Worm (Caenorhabditis elegans) whole organism, L1 larva: ENCODE measurements around the gene Y67H2A.7.

Experiments used
- aha-1 ChIP-seq: fragments of 150-350 bp; optimal IDR thresholded peaks from 2 replicates; lab custom pipeline; 2014; ENCODE audit warnings: missing biosample characterization, missing genetic modification characterization
- ama-1 ChIP-seq: fragments of 150-350 bp; optimal IDR thresholded peaks from 2 replicates; lab custom pipeline; 2014
- blmp-1 ChIP-seq: fragments of 150-350 bp; optimal IDR thresholded peaks from 2 replicates; lab custom pipeline; 2014; ENCODE audit warnings: missing biosample characterization, missing genetic modification characterization
- ceh-63 ChIP-seq: fragments of 200-800 bp; sonication (Bioruptor generic); optimal IDR thresholded peaks from 2 replicates; lab custom pipeline; 2018; ENCODE audit warnings: mild to moderate bottlenecking, missing genetic modification characterization, missing compliant biosample characterization
- ceh-8 ChIP-seq: fragments of 200-800 bp; sonication (Bioruptor generic); optimal IDR thresholded peaks from 2 replicates; lab custom pipeline; 2018; ENCODE audit warnings: mild to moderate bottlenecking, missing genetic modification characterization, moderate library complexity, missing compliant biosample characterization
- ceh-82 ChIP-seq, 3 experiments: fragments of 150-350 bp in 1 of 3; sonication (generic microtip) in 2 of 3; optimal IDR thresholded peaks; 2 replicates each; lab custom pipeline; 2014 to 2017; ENCODE audit warnings: missing biosample characterization in 3 of 3, missing genetic modification characterization in 3 of 3
- ces-1 ChIP-seq: fragments of 150-350 bp; optimal IDR thresholded peaks from 2 replicates; lab custom pipeline; 2014; ENCODE audit warnings: missing biosample characterization, missing genetic modification reagents, missing genetic modification characterization
- dpl-1 ChIP-seq, 3 experiments: fragments of 150-350 bp in 2 of 3; sonication (generic microtip) in 1 of 3; optimal IDR thresholded peaks; 2 replicates each; lab custom pipeline; 2014 to 2017; ENCODE audit warnings: missing biosample characterization in 3 of 3, missing genetic modification characterization in 3 of 3, missing genetic modification reagents in 3 of 3
- dsc-1 ChIP-seq: sonication (generic microtip); optimal IDR thresholded peaks from 2 replicates; lab custom pipeline; 2016; ENCODE audit warnings: mild to moderate bottlenecking, missing genetic modification characterization, missing compliant biosample characterization
- efl-1 ChIP-seq, 4 experiments: fragments of 150-350 bp; optimal IDR thresholded peaks in 3 of 4; peaks in 1 of 4; 1 replicate in 1 of 4; 2 replicates in 3 of 4; lab custom pipeline; 2014; ENCODE audit warnings: missing biosample characterization in 2 of 4, missing genetic modification characterization in 2 of 4, missing genetic modification reagents in 2 of 4
- egl-13 ChIP-seq: sonication (generic microtip); optimal IDR thresholded peaks from 2 replicates; lab custom pipeline; 2016; ENCODE audit warnings: missing genotype, missing genetic modification reagents, missing genetic modification characterization, missing compliant biosample characterization
- egl-27 ChIP-seq, 2 experiments: fragments of 150-350 bp in 1 of 2; sonication (generic microtip); optimal IDR thresholded peaks; 3 replicates each; lab custom pipeline; 2017 to 2018; ENCODE audit warnings: missing biosample characterization in 2 of 2, missing genetic modification characterization in 2 of 2, missing genetic modification reagents in 2 of 2
- elt-2 ChIP-seq: sonication (generic microtip); optimal IDR thresholded peaks from 2 replicates; lab custom pipeline; 2016; ENCODE audit warnings: missing genetic modification characterization, mild to moderate bottlenecking, inconsistent platforms, missing compliant biosample characterization, missing genetic modification reagents
- elt-3 ChIP-seq, 6 experiments: fragments of 150-350 bp in 1 of 6; sonication (generic microtip); optimal IDR thresholded peaks; 2 replicates each; lab custom pipeline; 2017 to 2018; ENCODE audit warnings: missing biosample characterization in 6 of 6, missing genetic modification characterization in 6 of 6, inconsistent platforms in 1 of 6
- ets-5 ChIP-seq: fragments of 200-800 bp; sonication (Bioruptor generic); IDR thresholded peaks from 2 replicates; pipeline ENCODE4 v1.3.6; 2022; ENCODE audit warnings: missing genetic modification characterization, missing compliant biosample characterization
- fkh-10 ChIP-seq: sonication (generic microtip); optimal IDR thresholded peaks from 2 replicates; lab custom pipeline; 2017; ENCODE audit warnings: missing biosample characterization, missing genetic modification reagents, missing genetic modification characterization
- fkh-4 ChIP-seq: sonication (generic microtip); optimal IDR thresholded peaks from 2 replicates; lab custom pipeline; 2016; ENCODE audit warnings: missing compliant biosample characterization, missing genetic modification characterization, borderline replicate concordance
- fos-1 ChIP-seq: fragments of 150-350 bp; optimal IDR thresholded peaks from 2 replicates; lab custom pipeline; 2014; ENCODE audit warnings: missing biosample characterization, missing genetic modification characterization
- hlh-17 ChIP-seq: fragments of 200-800 bp; sonication (Bioruptor generic); optimal IDR thresholded peaks from 2 replicates; lab custom pipeline; 2018; ENCODE audit warnings: missing genetic modification characterization, mild to moderate bottlenecking, missing compliant biosample characterization, moderate library complexity, borderline replicate concordance
- isw-1 ChIP-seq: fragments of 200-800 bp; sonication (Bioruptor generic); IDR thresholded peaks from 2 replicates; pipeline ENCODE4 v1.3.6; 2022; ENCODE audit warnings: missing genetic modification characterization, missing compliant biosample characterization
- jun-1 ChIP-seq: fragments of 150-350 bp; optimal IDR thresholded peaks from 2 replicates; lab custom pipeline; 2014; ENCODE audit warnings: missing biosample characterization, missing genetic modification reagents, missing genetic modification characterization
- lin-13 ChIP-seq: fragments of 150-350 bp; optimal IDR thresholded peaks from 2 replicates; lab custom pipeline; 2014; ENCODE audit warnings: missing biosample characterization, missing genetic modification reagents, missing genetic modification characterization
- lin-35 ChIP-seq, 2 experiments: fragments of 150-350 bp; optimal IDR thresholded peaks; 2 replicates each; lab custom pipeline; 2014; ENCODE audit warnings: missing biosample characterization in 2 of 2, missing genetic modification characterization in 2 of 2, missing genetic modification reagents in 2 of 2
- lsy-2 ChIP-seq, 2 experiments: fragments of 150-350 bp; optimal IDR thresholded peaks; 2 replicates each; lab custom pipeline; 2014; ENCODE audit warnings: missing biosample characterization in 2 of 2, missing genetic modification characterization in 2 of 2
- mab-9 ChIP-seq: fragments of 200-800 bp; sonication (Bioruptor generic); IDR thresholded peaks from 2 replicates; pipeline ENCODE4 v1.3.6; 2022; ENCODE audit warnings: missing genetic modification reagents, missing genetic modification characterization, missing compliant biosample characterization
- mef-2 ChIP-seq: fragments of 150-350 bp; optimal IDR thresholded peaks from 2 replicates; lab custom pipeline; 2014; ENCODE audit warnings: missing biosample characterization, missing genetic modification characterization
- mep-1 ChIP-seq: fragments of 150-350 bp; optimal IDR thresholded peaks from 2 replicates; lab custom pipeline; 2014; ENCODE audit warnings: missing biosample characterization, missing genetic modification characterization
- nhr-11 ChIP-seq: fragments of 150-350 bp; optimal IDR thresholded peaks from 2 replicates; lab custom pipeline; 2014; ENCODE audit warnings: missing biosample characterization, missing genetic modification characterization
- nhr-19 ChIP-seq: fragments of 200-800 bp; sonication (Bioruptor generic); conservative IDR thresholded peaks from 2 replicates; pipeline ENCODE4 v1.3.6; 2022; ENCODE audit warnings: missing genetic modification characterization, missing compliant biosample characterization
- nhr-20 ChIP-seq: sonication (generic microtip); optimal IDR thresholded peaks from 2 replicates; lab custom pipeline; 2016; ENCODE audit warnings: mild to moderate bottlenecking, missing genetic modification characterization, missing compliant biosample characterization
- nhr-28 ChIP-seq: fragments of 150-350 bp; optimal IDR thresholded peaks from 2 replicates; lab custom pipeline; 2014; ENCODE audit warnings: missing biosample characterization, missing genetic modification characterization
- nhr-47 ChIP-seq: sonication (generic microtip); optimal IDR thresholded peaks from 2 replicates; lab custom pipeline; 2016; ENCODE audit warnings: mild to moderate bottlenecking, missing genetic modification characterization, moderate library complexity, missing compliant biosample characterization
- nhr-84 ChIP-seq: sonication (generic microtip); optimal IDR thresholded peaks from 2 replicates; lab custom pipeline; 2017; ENCODE audit warnings: missing biosample characterization, missing genetic modification characterization
- nhr-85 ChIP-seq: sonication (generic microtip); peaks from one replicate; lab custom pipeline; 2016; ENCODE audit warnings: missing genetic modification characterization, inconsistent platforms, missing compliant biosample characterization
- nhr-90 ChIP-seq: sonication (generic microtip); optimal IDR thresholded peaks from 2 replicates; lab custom pipeline; 2016; ENCODE audit warnings: mild to moderate bottlenecking, missing genetic modification characterization, missing compliant biosample characterization; ENCODE audit not compliant: poor library complexity
- pag-3 ChIP-seq: sonication (generic microtip); optimal IDR thresholded peaks from 2 replicates; lab custom pipeline; 2017; ENCODE audit warnings: missing genetic modification characterization, mild to moderate bottlenecking, missing compliant biosample characterization, antibody characterized with exemption, borderline replicate concordance; ENCODE audit not compliant: insufficient read depth
- rnt-1 ChIP-seq: sonication (generic microtip); optimal IDR thresholded peaks from 2 replicates; lab custom pipeline; 2016; ENCODE audit warnings: mild to moderate bottlenecking, missing genetic modification characterization, moderate library complexity, missing compliant biosample characterization
- snpc-4 ChIP-seq: fragments of 150-350 bp; optimal IDR thresholded peaks from 2 replicates; lab custom pipeline; 2014; ENCODE audit warnings: missing biosample characterization, missing genetic modification characterization
- sup-37 ChIP-seq: fragments of 200-800 bp; sonication (Bioruptor generic); optimal IDR thresholded peaks from 2 replicates; lab custom pipeline; 2018; ENCODE audit warnings: mild to moderate bottlenecking, missing genetic modification characterization, missing compliant biosample characterization
- tlp-1 ChIP-seq: fragments of 150-350 bp; optimal IDR thresholded peaks from 2 replicates; lab custom pipeline; 2014; ENCODE audit warnings: missing biosample characterization, missing genetic modification characterization
- unc-30 ChIP-seq: sonication (generic microtip); optimal IDR thresholded peaks from 2 replicates; lab custom pipeline; 2017; ENCODE audit warnings: missing biosample characterization, missing genetic modification characterization
- unc-62 ChIP-seq: fragments of 150-350 bp; optimal IDR thresholded peaks from 2 replicates; lab custom pipeline; 2014; ENCODE audit warnings: missing biosample characterization, missing genetic modification reagents, missing genetic modification characterization
- unc-98 ChIP-seq: fragments of 200-800 bp; sonication (Bioruptor generic); IDR thresholded peaks from 2 replicates; pipeline ENCODE4 v1.3.6; 2022; ENCODE audit warnings: missing genetic modification characterization, missing compliant biosample characterization
- vab-15 ChIP-seq: sonication (generic microtip); optimal IDR thresholded peaks from 2 replicates; lab custom pipeline; 2017; ENCODE audit warnings: missing genotype, mild to moderate bottlenecking, missing genetic modification characterization, missing compliant biosample characterization
- xbp-1 ChIP-seq: sonication (generic microtip); optimal IDR thresholded peaks from 2 replicates; lab custom pipeline; 2016; ENCODE audit warnings: missing genetic modification characterization, missing compliant biosample characterization
- zag-1 ChIP-seq: fragments of 150-350 bp; optimal IDR thresholded peaks from 2 replicates; lab custom pipeline; 2014; ENCODE audit warnings: missing biosample characterization, missing genetic modification characterization
- ztf-4 ChIP-seq: fragments of 150-350 bp; optimal IDR thresholded peaks from 2 replicates; lab custom pipeline; 2014; ENCODE audit warnings: missing biosample characterization, missing genetic modification characterization

The Y67H2A.7 gene

DNA sequence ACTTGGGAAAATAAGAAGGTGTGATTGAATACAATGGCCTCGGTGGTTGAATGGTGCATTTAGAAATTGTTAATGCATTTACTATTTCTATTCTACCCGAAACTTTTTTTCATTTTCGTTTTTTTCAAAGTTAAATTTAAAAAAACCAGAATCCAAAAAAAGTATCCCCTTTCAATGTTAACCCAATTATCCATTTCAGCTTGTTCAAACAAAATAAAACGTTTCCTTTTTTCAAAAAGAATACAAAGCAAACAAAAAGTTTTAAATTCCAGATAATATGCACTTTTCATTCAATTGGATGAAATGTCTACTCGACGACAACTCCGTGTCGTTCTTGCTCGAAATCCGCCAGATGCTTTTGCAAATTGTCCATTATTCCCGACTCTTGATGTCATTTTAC is 39.0 kb downstream of the Y67H2A.7 start, which contains the start of gene W02A2.5:
Gene W02A2.5, plus strand, starts transcription at position 301 of the 400 bp plus-strand sequence.
- TF ChIP-seq xbp-1 (tag; lab: Kevin White, UChicago) (no peak), efl-1 (optimal IDR thresholded peaks at IDR 0.05; lab: Kevin White, UChicago) (no peak), efl-1 (GFP tag; optimal IDR thresholded peaks at IDR 0.05 in 1 of 2; lab: Kevin White, UChicago) (peak in 1 of 2 experiments; percentile 43), rnt-1 (no peak), unc-62 (GFP tag; lab: Kevin White, UChicago) (no peak), elt-3 (tag; optimal IDR thresholded peaks at IDR 0.05; lab: Kevin White, UChicago) (no peak), lin-35 (GFP tag; optimal IDR thresholded peaks at IDR 0.05; lab: Kevin White, UChicago) (no peak)
- TF ChIP-seq, all 84 proteins: peak for 1

- TF ChIP-seq aha-1 (no peak), elt-2 (tag; lab: Kevin White, UChicago) (peak; percentile 62), ceh-82 (tag; optimal IDR thresholded peaks at IDR 0.05; lab: Kevin White, UChicago) (no peak), unc-98 (no peak), sup-37 (GFP tag; lab: Kevin White, UChicago) (no peak), hlh-17 (GFP tag; lab: Kevin White, UChicago) (no peak), isw-1 (GFP tag; lab: Robert Waterston, UW) (no peak), nhr-11 (tag; lab: Kevin White, UChicago) (no peak), blmp-1 (tag; lab: Kevin White, UChicago) (no peak), jun-1 (tag; lab: Kevin White, UChicago) (peak; percentile 75), nhr-20 (tag; lab: Kevin White, UChicago) (peak; percentile 30), mef-2 (no peak), fkh-10 (GFP tag; lab: Kevin White, UChicago) (no peak), ceh-63 (GFP tag; lab: Kevin White, UChicago) (no peak), lin-35 (GFP tag; optimal IDR thresholded peaks at IDR 0.05; lab: Kevin White, UChicago) (peak in 1 of 2 experiments; percentile 53), pag-3 (tag; lab: Kevin White, UChicago) (no peak), unc-30 (no peak)
Measured at ce11 chrIV:13346078-13346477, 42.5 kb downstream of the Y67H2A.7 start.

DNA sequence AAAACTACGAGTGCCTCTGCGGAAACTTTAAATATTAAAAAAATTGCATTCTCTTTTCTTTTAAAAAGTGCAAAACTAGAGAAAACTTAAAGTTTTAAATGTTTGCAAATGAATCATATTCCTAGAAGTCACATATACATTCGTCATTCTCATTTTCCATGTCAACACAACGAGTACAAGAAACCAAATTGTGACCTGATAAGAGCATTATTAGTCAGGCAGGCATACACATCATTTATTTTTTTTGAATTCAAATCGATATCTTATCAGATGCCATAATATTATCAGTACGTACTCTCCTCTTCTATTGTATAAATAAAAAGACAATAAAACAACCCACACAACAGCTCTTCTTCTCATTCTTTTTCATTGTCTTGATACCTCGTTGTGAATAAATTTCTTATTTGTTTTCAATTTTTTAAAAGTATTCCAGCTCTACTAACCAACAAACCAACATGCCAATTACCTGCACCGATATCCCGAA is 43.7 kb downstream of the Y67H2A.7 start, which contains the start of gene W02A2.9:
Gene W02A2.9, plus strand, starts transcription at position 434 of the 484 bp plus-strand sequence.
- TF ChIP-seq dpl-1 (GFP tag; optimal IDR thresholded peaks at IDR 0.05; lab: Kevin White, UChicago) (no peak), vab-15 (tag; lab: Kevin White, UChicago) (no peak), mep-1 (tag; lab: Kevin White, UChicago) (no peak), mab-9 (GFP tag; lab: Robert Waterston, UW) (no peak), lsy-2 (tag; optimal IDR thresholded peaks at IDR 0.05; lab: Kevin White, UChicago) (no peak), rnt-1 (no peak), ztf-4 (tag; lab: Kevin White, UChicago) (no peak), nhr-84 (no peak), ama-1 (lab: Kevin White, UChicago) (no peak), blmp-1 (tag; lab: Kevin White, UChicago) (no peak), zag-1 (tag; lab: Kevin White, UChicago) (no peak), nhr-85 (tag; lab: Kevin White, UChicago) (no peak), unc-98 (no peak), nhr-90 (tag; lab: Kevin White, UChicago) (peak; percentile 6), nhr-19 (GFP tag; lab: Robert Waterston, UW) (no peak), nhr-20 (tag; lab: Kevin White, UChicago) (peak; percentile 19), egl-13 (no peak), tlp-1 (tag; lab: Kevin White, UChicago) (peak; percentile 30), mef-2 (no peak), fos-1 (no peak), jun-1 (tag; lab: Kevin White, UChicago) (peak; percentile 57), fkh-4 (no peak), aha-1 (no peak), ets-5 (GFP tag; lab: Robert Waterston, UW) (no peak), snpc-4 (tag; lab: Kevin White, UChicago) (no peak), egl-27 (tag; optimal IDR thresholded peaks at IDR 0.05; lab: Kevin White, UChicago) (no peak), elt-2 (tag; lab: Kevin White, UChicago) (peak; percentile 95), ceh-8 (GFP tag; lab: Kevin White, UChicago) (no peak), lin-35 (GFP tag; optimal IDR thresholded peaks at IDR 0.05; lab: Kevin White, UChicago) (peak in 1 of 2 experiments; percentile 22), ces-1 (GFP tag; lab: Kevin White, UChicago) (no peak), dsc-1 (tag; lab: Kevin White, UChicago) (no peak), lin-13 (GFP tag; lab: Kevin White, UChicago) (no peak), nhr-28 (no peak), nhr-47 (tag; lab: Kevin White, UChicago) (no peak)
